Fruit fly (Drosophila melanogaster) whole organism, embryonic: ENCODE results near the gene Tsp96F.

Experiments used
- Aef1 ChIP-seq: fragments of 200-800 bp; sonication (Bioruptor generic); IDR thresholded peaks from 3 replicates; pipeline ENCODE4 v1.3.6; 2022; ENCODE audit warnings: missing biosample characterization, missing genetic modification characterization
- B-H2 ChIP-seq: fragments of 200-800 bp; sonication (Bioruptor generic); optimal IDR thresholded peaks from 2 replicates; lab custom pipeline; 2018; ENCODE audit warnings: missing biosample characterization, mild to moderate bottlenecking, missing genetic modification characterization
- CG12155 ChIP-seq: fragments of 200-800 bp; sonication (Bioruptor generic); optimal IDR thresholded peaks from 3 replicates; lab custom pipeline; 2016; ENCODE audit warnings: missing biosample characterization, missing genetic modification characterization
- CG13296 ChIP-seq: fragments of 200-800 bp; sonication (Bioruptor generic); optimal IDR thresholded peaks from 3 replicates; lab custom pipeline; 2018; ENCODE audit warnings: missing biosample characterization, mild to moderate bottlenecking, missing genetic modification characterization
- CG13775 ChIP-seq: fragments of 200-800 bp; sonication (Bioruptor generic); optimal IDR thresholded peaks from 3 replicates; lab custom pipeline; 2017; ENCODE audit warnings: missing biosample characterization, mild to moderate bottlenecking, missing genetic modification characterization
- CG14965 ChIP-seq: fragments of 200-800 bp; sonication (Bioruptor generic); optimal IDR thresholded peaks from 2 replicates; lab custom pipeline; 2016; ENCODE audit warnings: missing biosample characterization, missing genetic modification characterization, borderline replicate concordance
- CG15073 ChIP-seq: fragments of 200-800 bp; sonication (Bioruptor generic); optimal IDR thresholded peaks from 2 replicates; lab custom pipeline; 2016; ENCODE audit warnings: missing biosample characterization, missing genetic modification characterization
- CG15269 ChIP-seq: fragments of 200-800 bp; sonication (Bioruptor generic); optimal IDR thresholded peaks from 2 replicates; lab custom pipeline; 2018; ENCODE audit warnings: missing biosample characterization, mild to moderate bottlenecking, missing genetic modification characterization, moderate library complexity
- CG16815 ChIP-seq: fragments of 200-800 bp; sonication (Bioruptor generic); optimal IDR thresholded peaks from 3 replicates; lab custom pipeline; 2017; ENCODE audit warnings: missing biosample characterization, mild to moderate bottlenecking, missing genetic modification characterization
- CG17328 ChIP-seq: fragments of 200-800 bp; sonication (Bioruptor generic); IDR thresholded peaks from 2 replicates; pipeline ENCODE4 v1.3.6; 2022; ENCODE audit warnings: missing biosample characterization, missing genetic modification characterization
- CG17361 ChIP-seq: fragments of 200-800 bp; sonication (Bioruptor generic); IDR thresholded peaks from 3 replicates; pipeline ENCODE4 v1.3.6; 2022; ENCODE audit warnings: missing biosample characterization, missing genetic modification characterization
- CG18262 ChIP-seq: fragments of 200-800 bp; optimal IDR thresholded peaks from 3 replicates; lab custom pipeline; 2019; ENCODE audit warnings: missing biosample characterization, mild to moderate bottlenecking, missing genetic modification characterization, moderate library complexity
- CG3065 ChIP-seq: fragments of 200-800 bp; sonication (Bioruptor generic); optimal IDR thresholded peaks from 2 replicates; lab custom pipeline; 2016; ENCODE audit warnings: missing biosample characterization, missing genetic modification characterization
- CG6272 ChIP-seq: fragments of 200-800 bp; sonication (Bioruptor generic); IDR thresholded peaks from 2 replicates; pipeline ENCODE4 v1.3.6; 2022; ENCODE audit warnings: missing biosample characterization, missing genetic modification characterization
- CG6683 ChIP-seq: fragments of 200-800 bp; sonication (Bioruptor generic); optimal IDR thresholded peaks from 2 replicates; lab custom pipeline; 2017; ENCODE audit warnings: missing biosample characterization, mild to moderate bottlenecking, missing genetic modification characterization, missing genetic modification reagents
- CG7745 ChIP-seq: fragments of 200-800 bp; sonication (Bioruptor generic); optimal IDR thresholded peaks from 2 replicates; lab custom pipeline; 2018; ENCODE audit warnings: missing biosample characterization, mild to moderate bottlenecking, missing genetic modification characterization, moderate library complexity
- CG8089 ChIP-seq: fragments of 200-800 bp; sonication (Bioruptor generic); optimal IDR thresholded peaks from 3 replicates; lab custom pipeline; 2016; ENCODE audit warnings: missing biosample characterization, missing genetic modification characterization
- CG9932 ChIP-seq: fragments of 200-800 bp; sonication (Bioruptor generic); IDR thresholded peaks from 2 replicates; pipeline ENCODE4 v1.3.6; 2022; ENCODE audit warnings: missing biosample characterization, missing genetic modification characterization
- D ChIP-seq, 2 experiments: fragments of 200-800 bp in 1 of 2; fragments of >200 bp in 1 of 2; sonication (Bioruptor generic) in 1 of 2; optimal IDR thresholded peaks; 2 replicates in 1 of 2; 3 replicates in 1 of 2; lab custom pipeline; 2017; ENCODE audit warnings: mild to moderate bottlenecking in 1 of 2, missing biosample characterization in 1 of 2, missing genetic modification characterization in 1 of 2, missing genetic modification reagents in 1 of 2
- Dref ChIP-seq: fragments of 200-800 bp; sonication (Bioruptor generic); IDR thresholded peaks from 2 replicates; pipeline ENCODE4 v1.3.6; 2022; ENCODE audit warnings: missing biosample characterization, missing genetic modification characterization
- Drgx ChIP-seq: fragments of 200-800 bp; sonication (Bioruptor generic); IDR thresholded peaks from 2 replicates; pipeline ENCODE4 v1.3.6; 2022; ENCODE audit warnings: missing biosample characterization, missing genetic modification characterization
- MTF-1 ChIP-seq: fragments of 200-800 bp; sonication (Bioruptor generic); optimal IDR thresholded peaks from 2 replicates; lab custom pipeline; 2018; ENCODE audit warnings: missing biosample characterization, mild to moderate bottlenecking, missing genetic modification characterization, borderline replicate concordance
- Med ChIP-seq: fragments of 200-800 bp; sonication (Bioruptor generic); peaks from one replicate; lab custom pipeline; 2016; ENCODE audit warnings: missing biosample characterization, missing genetic modification characterization, mild to moderate bottlenecking, inconsistent platforms, moderate library complexity
- Tbp ChIP-seq: fragments of >200 bp; optimal IDR thresholded peaks from 2 replicates; lab custom pipeline; 2018; ENCODE audit warnings: missing biosample characterization, missing genetic modification characterization
- Usf ChIP-seq: fragments of 200-800 bp; sonication (Bioruptor generic); optimal IDR thresholded peaks from 2 replicates; lab custom pipeline; 2017; ENCODE audit warnings: missing genotype, missing biosample characterization, missing genetic modification characterization
- ap ChIP-seq: fragments of 200-800 bp; sonication (Bioruptor generic); IDR thresholded peaks from 2 replicates; pipeline ENCODE4 v1.3.6; 2022; ENCODE audit warnings: missing biosample characterization, missing genetic modification characterization
- btn ChIP-seq: fragments of 200-800 bp; sonication (Bioruptor generic); optimal IDR thresholded peaks from 2 replicates; lab custom pipeline; 2016; ENCODE audit warnings: missing biosample characterization, missing genetic modification characterization
- chif ChIP-seq, 2 experiments: fragments of 200-800 bp; sonication (Bioruptor generic); optimal IDR thresholded peaks; 3 replicates each; lab custom pipeline; 2016; ENCODE audit warnings: missing biosample characterization in 2 of 2, missing genetic modification characterization in 2 of 2
- dati ChIP-seq: fragments of 200-800 bp; sonication (Bioruptor generic); IDR thresholded peaks from 2 replicates; pipeline ENCODE4 v1.3.6; 2022; ENCODE audit warnings: missing biosample characterization, missing genetic modification characterization
- dmrt11E ChIP-seq: fragments of 200-800 bp; sonication (Bioruptor generic); optimal IDR thresholded peaks from 3 replicates; lab custom pipeline; 2018; ENCODE audit warnings: missing biosample characterization, mild to moderate bottlenecking, missing genetic modification characterization, moderate library complexity
- fd3F ChIP-seq: fragments of 200-800 bp; sonication (Bioruptor generic); optimal IDR thresholded peaks from 2 replicates; lab custom pipeline; 2018; ENCODE audit warnings: missing biosample characterization, mild to moderate bottlenecking, missing genetic modification characterization, moderate library complexity
- gce ChIP-seq: fragments of 200-800 bp; sonication (Bioruptor generic); IDR thresholded peaks from 3 replicates; pipeline ENCODE4 v1.3.6; 2022; ENCODE audit warnings: missing biosample characterization, missing genetic modification characterization
- gcm ChIP-seq: fragments of 200-800 bp; sonication (Bioruptor generic); optimal IDR thresholded peaks from 2 replicates; lab custom pipeline; 2019; ENCODE audit warnings: missing biosample characterization, mild to moderate bottlenecking, missing genetic modification characterization, moderate library complexity
- gfzf ChIP-seq: fragments of 200-800 bp; sonication (Bioruptor generic); optimal IDR thresholded peaks from 2 replicates; lab custom pipeline; 2016; ENCODE audit warnings: missing biosample characterization, mild to moderate bottlenecking, missing genetic modification characterization, moderate library complexity
- gsb ChIP-seq: fragments of 200-800 bp; sonication (Bioruptor generic); IDR thresholded peaks from 2 replicates; pipeline ENCODE4 v1.3.6; 2022; ENCODE audit warnings: missing biosample characterization, missing genetic modification characterization
- ind ChIP-seq: fragments of 200-800 bp; sonication (Bioruptor generic); optimal IDR thresholded peaks from 3 replicates; lab custom pipeline; 2016; ENCODE audit warnings: missing biosample characterization, missing genetic modification characterization
- insv ChIP-seq, 2 experiments: fragments of 200-800 bp; sonication (Bioruptor generic); optimal IDR thresholded peaks; 3 replicates each; lab custom pipeline; 2016 to 2018; ENCODE audit warnings: missing biosample characterization in 2 of 2, missing genetic modification characterization in 2 of 2
- jigr1 ChIP-seq: fragments of 200-800 bp; sonication (Bioruptor generic); IDR thresholded peaks from 3 replicates; pipeline ENCODE4 v1.3.6; 2022; ENCODE audit warnings: missing biosample characterization, missing genetic modification characterization
- ken ChIP-seq: fragments of 200-800 bp; sonication (Bioruptor generic); IDR thresholded peaks from 3 replicates; pipeline ENCODE4 v1.3.6; 2022; ENCODE audit warnings: missing biosample characterization, missing genetic modification characterization
- knrl ChIP-seq: fragments of 200-800 bp; sonication (Bioruptor generic); IDR thresholded peaks from 3 replicates; pipeline ENCODE4 v1.3.6; 2022; ENCODE audit warnings: missing biosample characterization, missing genetic modification characterization; ENCODE audit not compliant: partially characterized antibody
- pho ChIP-seq: fragments of 200-800 bp; sonication (Bioruptor generic); optimal IDR thresholded peaks from 2 replicates; lab custom pipeline; 2016; ENCODE audit warnings: missing biosample characterization, missing genetic modification characterization
- ranshi ChIP-seq: fragments of 200-800 bp; sonication (Bioruptor generic); IDR thresholded peaks from 2 replicates; pipeline ENCODE4 v1.3.6; 2022; ENCODE audit warnings: missing biosample characterization, missing genetic modification characterization
- schlank ChIP-seq: fragments of 200-800 bp; sonication (Bioruptor generic); optimal IDR thresholded peaks from 2 replicates; lab custom pipeline; 2018; ENCODE audit warnings: missing biosample characterization, mild to moderate bottlenecking, missing genetic modification characterization
- sisA ChIP-seq: fragments of 200-800 bp; sonication (Bioruptor generic); IDR thresholded peaks from 2 replicates; pipeline ENCODE4 v1.3.6; 2022; ENCODE audit warnings: missing biosample characterization, missing genetic modification characterization
- tap ChIP-seq: fragments of 200-800 bp; optimal IDR thresholded peaks from 3 replicates; lab custom pipeline; 2019; ENCODE audit warnings: missing biosample characterization, mild to moderate bottlenecking, missing genetic modification characterization, moderate library complexity
- vnd ChIP-seq: fragments of 200-800 bp; sonication (Bioruptor generic); IDR thresholded peaks from 3 replicates; pipeline ENCODE4 v1.3.6; 2022; ENCODE audit warnings: missing biosample characterization, missing genetic modification characterization; ENCODE audit not compliant: partially characterized antibody
- vvl ChIP-seq: fragments of 200-800 bp; sonication (Bioruptor generic); IDR thresholded peaks from 2 replicates; pipeline ENCODE4 v1.3.6; 2022; ENCODE audit warnings: missing biosample characterization, missing genetic modification characterization
- wek ChIP-seq: fragments of 200-800 bp; sonication (Bioruptor generic); optimal IDR thresholded peaks from 3 replicates; lab custom pipeline; 2018; ENCODE audit warnings: missing biosample characterization, mild to moderate bottlenecking, missing genetic modification characterization, moderate library complexity
- zfh1 ChIP-seq: fragments of 200-800 bp; sonication (Bioruptor generic); IDR thresholded peaks from 3 replicates; pipeline ENCODE4 v1.3.6; 2022; ENCODE audit warnings: missing biosample characterization, missing genetic modification characterization

Gene Tsp96F

dm6 chr3R:25880198-25880970, 843 bp downstream of the Tsp96F start (continued):
- no peak for TF ChIP-seq CG14965 (GFP tag; lab: Kevin White, UChicago)
- TF ChIP-seq sisA (GFP tag; lab: Robert Waterston, UW), result peak; percentile 30; the same call in 1 of the 2 replicates
- TF ChIP-seq CG18262 (tag; lab: Kevin White, UChicago), result peak; percentile 82
- TF ChIP-seq gcm (GFP tag; lab: Kevin White, UChicago), result peak; percentile 44
- TF ChIP-seq Dref (GFP tag; lab: Robert Waterston, UW), result no peak
- peak; percentile 52 for TF ChIP-seq ind
- no peak for TF ChIP-seq vnd (GFP tag; lab: Robert Waterston, UW)
- peak; percentile 43 for TF ChIP-seq CG16815 (GFP tag; lab: Kevin White, UChicago)
- TF ChIP-seq gce (GFP tag; lab: Robert Waterston, UW), result no peak
- peak; percentile 53 for TF ChIP-seq CG13296 (GFP tag; lab: Kevin White, UChicago)
- 0 out of 3 replicates have a peak, but pooled peaks have one; percentile 29 for TF ChIP-seq Aef1
- peak; percentile 45 for TF ChIP-seq tap (tag; lab: Kevin White, UChicago)
- no peak for TF ChIP-seq gfzf (GFP tag; lab: Kevin White, UChicago)
- TF ChIP-seq CG6272, result no peak
- TF ChIP-seq B-H2 (GFP tag; lab: Kevin White, UChicago), result no peak
- peak; percentile 36 for TF ChIP-seq fd3F (GFP tag; lab: Kevin White, UChicago)
- TF ChIP-seq insv (GFP tag; optimal IDR thresholded peaks at IDR 0.05; lab: Kevin White, UChicago), result no peak
- peak; percentile 61 for TF ChIP-seq CG9932 (GFP tag; lab: Robert Waterston, UW)
- peak; percentile 79 for TF ChIP-seq CG17361 (GFP tag; lab: Robert Waterston, UW)
- TF ChIP-seq MTF-1 (GFP tag; lab: Kevin White, UChicago), result peak; percentile 16
- TF ChIP-seq schlank (tag; lab: Kevin White, UChicago), result peak; percentile 14
- TF ChIP-seq knrl (GFP tag; lab: Robert Waterston, UW), result no peak
- peak; percentile 59 for TF ChIP-seq CG15269 (tag; lab: Kevin White, UChicago)
- peak; percentile 4 for TF ChIP-seq Usf (GFP tag; lab: Kevin White, UChicago)
- TF ChIP-seq ranshi, result peak; percentile 55; the same call in 1 of the 2 replicates
- peak; percentile 63 for TF ChIP-seq vvl (GFP tag; lab: Robert Waterston, UW)
- TF ChIP-seq dati (GFP tag; lab: Robert Waterston, UW), result no peak
- no peak for TF ChIP-seq Tbp (GFP tag; lab: Kevin White, UChicago)
- peak; percentile 32 for TF ChIP-seq CG15073
- no peak for TF ChIP-seq pho (GFP tag; lab: Kevin White, UChicago)
- TF ChIP-seq D (optimal IDR thresholded peaks at IDR 0.05; lab: Kevin White, UChicago), result no peak
- peak; percentile 51 for TF ChIP-seq D (GFP tag; optimal IDR thresholded peaks at IDR 0.05; lab: Kevin White, UChicago)
- no peak for TF ChIP-seq CG8089 (GFP tag; lab: Kevin White, UChicago)
- TF ChIP-seq gsb (GFP tag; lab: Robert Waterston, UW), result no peak
- no peak for TF ChIP-seq CG7745
- peak; percentile 51 for TF ChIP-seq CG17328 (GFP tag; lab: Robert Waterston, UW)
- TF ChIP-seq dmrt11E (tag; lab: Kevin White, UChicago), result peak; percentile 77
- TF ChIP-seq chif (GFP tag; optimal IDR thresholded peaks at IDR 0.05; lab: Kevin White, UChicago), result peak in 1 of 2 experiments; percentile 5
- TF ChIP-seq zfh1 (GFP tag; lab: Robert Waterston, UW), result peak; percentile 39; the same call in 1 of the 3 replicates
- TF ChIP-seq CG3065 (GFP tag; lab: Kevin White, UChicago), result no peak
- peak; percentile 82 for TF ChIP-seq Med
- peak; percentile 9; the same call in 1 of the 3 replicates for TF ChIP-seq ken
- TF ChIP-seq ap (GFP tag; lab: Robert Waterston, UW), result no peak
- TF ChIP-seq CG13775 (GFP tag; lab: Kevin White, UChicago), result peak; percentile 39
- peak; percentile 3 for TF ChIP-seq CG6683
- no peak for TF ChIP-seq jigr1
- TF ChIP-seq CG12155 (GFP tag; lab: Kevin White, UChicago), result peak; percentile 11
- no peak; the same call in none of the 2 replicates for TF ChIP-seq Drgx (GFP tag; lab: Robert Waterston, UW)
- no peak for TF ChIP-seq btn (GFP tag; lab: Kevin White, UChicago)
- TF ChIP-seq wek (GFP tag; lab: Kevin White, UChicago), result no peak
